Worm (Caenorhabditis elegans) whole organism, L3 larva: ENCODE results near the gene R04B5.5.

Experiments used
- elt-1 ChIP-seq: fragments of 150-350 bp; optimal IDR thresholded peaks from 2 replicates; lab custom pipeline; 2014; ENCODE audit warnings: missing biosample characterization, missing genetic modification characterization
- nhr-12 ChIP-seq: fragments of 150-350 bp; optimal IDR thresholded peaks from 2 replicates; lab custom pipeline; 2014; ENCODE audit warnings: missing biosample characterization, missing genetic modification characterization
- nhr-76 ChIP-seq: fragments of 150-350 bp; sonication (generic microtip); optimal IDR thresholded peaks from 5 replicates; lab custom pipeline; 2014; ENCODE audit warnings: missing biosample characterization, missing genetic modification characterization
- skn-1 ChIP-seq: fragments of 150-350 bp; optimal IDR thresholded peaks from 2 replicates; lab custom pipeline; 2014; ENCODE audit warnings: missing biosample characterization, missing genetic modification characterization
- snpc-4 ChIP-seq: fragments of 150-350 bp; optimal IDR thresholded peaks from 2 replicates; lab custom pipeline; 2014; ENCODE audit warnings: missing biosample characterization, missing genetic modification characterization
- unc-39 ChIP-seq: sonication (generic microtip); optimal IDR thresholded peaks from 4 replicates; lab custom pipeline; 2017; ENCODE audit warnings: missing biosample characterization, missing genetic modification characterization
- unc-62 ChIP-seq: fragments of 150-350 bp; sonication (generic microtip); optimal IDR thresholded peaks from 4 replicates; lab custom pipeline; 2014; ENCODE audit warnings: missing biosample characterization, missing genetic modification reagents, missing genetic modification characterization

- no peak for TF ChIP-seq elt-1 (tag; lab: Kevin White, UChicago)
- TF ChIP-seq snpc-4 (tag; lab: Kevin White, UChicago): no peak
- TF ChIP-seq nhr-12 (tag; lab: Kevin White, UChicago): no peak
- TF ChIP-seq skn-1 (tag; lab: Kevin White, UChicago): no peak
- TF ChIP-seq unc-62: no peak
- TF ChIP-seq nhr-76 (tag; lab: Kevin White, UChicago): peak; percentile 46
- TF ChIP-seq unc-39 (tag; lab: Kevin White, UChicago): no peak
Measured at ce11 chrV:10073793-10074192, 13.5 kb upstream of the R04B5.5 start, which contains the start of gene F57A8.6.
